Fruit fly (Drosophila melanogaster) whole organism, embryonic: ENCODE results near the gene CG43093.

Experiments used
- Abd-B ChIP-seq: fragments of 200-800 bp; sonication (Bioruptor generic); optimal IDR thresholded peaks from 2 replicates; lab custom pipeline; 2018; ENCODE audit warnings: missing biosample characterization, mild to moderate bottlenecking, missing genetic modification characterization, moderate library complexity
- Antp ChIP-seq: fragments of 200-800 bp; sonication (Bioruptor generic); optimal IDR thresholded peaks from 3 replicates; lab custom pipeline; 2016; ENCODE audit warnings: missing biosample characterization, missing genetic modification characterization
- Awh ChIP-seq: fragments of 200-800 bp; sonication (Bioruptor generic); IDR thresholded peaks from 2 replicates; pipeline ENCODE4, ENCODE4 v1.3.6; 2022; ENCODE audit warnings: missing biosample characterization, missing genetic modification characterization
- CG10267 ChIP-seq: fragments of 200-800 bp; sonication (Bioruptor generic); optimal IDR thresholded peaks from 2 replicates; lab custom pipeline; 2018; ENCODE audit warnings: missing biosample characterization, mild to moderate bottlenecking, missing genetic modification characterization, moderate library complexity
- CG10462 ChIP-seq: fragments of 200-800 bp; sonication (Bioruptor generic); optimal IDR thresholded peaks from 2 replicates; lab custom pipeline; 2016; ENCODE audit warnings: missing biosample characterization, missing genetic modification characterization
- CG10543 ChIP-seq: fragments of 200-800 bp; sonication (Bioruptor generic); optimal IDR thresholded peaks from 3 replicates; lab custom pipeline; 2017; ENCODE audit warnings: missing biosample characterization, mild to moderate bottlenecking, missing genetic modification characterization, moderate library complexity
- CG1233 ChIP-seq: fragments of 200-800 bp; sonication (Bioruptor generic); optimal IDR thresholded peaks from 4 replicates; lab custom pipeline; 2018; ENCODE audit warnings: missing biosample characterization, mild to moderate bottlenecking, missing genetic modification characterization
- CG14441 ChIP-seq: fragments of 200-800 bp; sonication (Bioruptor generic); IDR thresholded peaks from 2 replicates; pipeline ENCODE4 v1.3.6; 2022; ENCODE audit warnings: missing biosample characterization, missing genetic modification characterization
- CG16815 ChIP-seq: fragments of 200-800 bp; sonication (Bioruptor generic); optimal IDR thresholded peaks from 3 replicates; lab custom pipeline; 2017; ENCODE audit warnings: missing biosample characterization, mild to moderate bottlenecking, missing genetic modification characterization
- CG3281 ChIP-seq: fragments of 200-800 bp; sonication (Bioruptor generic); optimal IDR thresholded peaks from 3 replicates; lab custom pipeline; 2017; ENCODE audit warnings: missing biosample characterization, mild to moderate bottlenecking, missing genetic modification characterization
- CG33213 ChIP-seq: fragments of 200-800 bp; sonication (Bioruptor generic); optimal IDR thresholded peaks from 3 replicates; lab custom pipeline; 2016; ENCODE audit warnings: missing biosample characterization, missing genetic modification characterization
- CG4707 ChIP-seq: fragments of 200-800 bp; sonication (Bioruptor generic); optimal IDR thresholded peaks from 2 replicates; lab custom pipeline; 2018; ENCODE audit warnings: missing biosample characterization, mild to moderate bottlenecking, missing genetic modification characterization, moderate library complexity
- CG6254 ChIP-seq: fragments of 200-800 bp; sonication (Bioruptor generic); optimal IDR thresholded peaks from 3 replicates; lab custom pipeline; 2017; ENCODE audit warnings: mild to moderate bottlenecking, missing biosample characterization, missing genetic modification reagents, missing genetic modification characterization
- CG6765 ChIP-seq: fragments of 200-800 bp; sonication (Bioruptor generic); optimal IDR thresholded peaks from 3 replicates; lab custom pipeline; 2017; ENCODE audit warnings: missing biosample characterization, mild to moderate bottlenecking, missing genetic modification characterization
- CG6854 ChIP-seq: fragments of 200-800 bp; sonication (Bioruptor generic); optimal IDR thresholded peaks from 3 replicates; lab custom pipeline; 2017; ENCODE audit warnings: missing biosample characterization, mild to moderate bottlenecking, missing genetic modification characterization
- CG7928 ChIP-seq: fragments of 200-800 bp; sonication (Bioruptor generic); optimal IDR thresholded peaks from 2 replicates; lab custom pipeline; 2017; ENCODE audit warnings: missing biosample characterization, mild to moderate bottlenecking, missing genetic modification characterization
- CTCF ChIP-seq: fragments of 200-800 bp; sonication (Bioruptor generic); optimal IDR thresholded peaks from 2 replicates; lab custom pipeline; 2017; ENCODE audit warnings: missing biosample characterization, mild to moderate bottlenecking, missing genetic modification characterization, moderate library complexity
- D19B ChIP-seq: fragments of 200-800 bp; sonication (Bioruptor generic); optimal IDR thresholded peaks from 2 replicates; lab custom pipeline; 2017; ENCODE audit warnings: missing biosample characterization, mild to moderate bottlenecking, missing genetic modification characterization
- Doc3 ChIP-seq: fragments of 200-800 bp; sonication (Bioruptor generic); IDR thresholded peaks from 3 replicates; pipeline ENCODE4 v1.3.6; 2022; ENCODE audit warnings: missing biosample characterization, missing genetic modification characterization; ENCODE audit not compliant: partially characterized antibody
- E2f1 ChIP-seq: fragments of 200-800 bp; sonication (Bioruptor generic); IDR thresholded peaks from 2 replicates; pipeline ENCODE4 v1.3.6; 2022; ENCODE audit warnings: missing biosample characterization, missing genetic modification characterization
- Eip74EF ChIP-seq, 2 experiments: fragments of 200-800 bp in 1 of 2; fragments of >200 bp in 1 of 2; sonication (Bioruptor generic) in 1 of 2; optimal IDR thresholded peaks; 2 replicates each; lab custom pipeline; 2017 to 2019; ENCODE audit warnings: missing biosample characterization in 2 of 2, missing genetic modification characterization in 2 of 2, mild to moderate bottlenecking in 1 of 2, moderate library complexity in 1 of 2
- Fer1 ChIP-seq: fragments of 200-800 bp; sonication (Bioruptor generic); optimal IDR thresholded peaks from 2 replicates; lab custom pipeline; 2017; ENCODE audit warnings: missing biosample characterization, mild to moderate bottlenecking, missing genetic modification characterization
- H2.0 ChIP-seq: fragments of 200-800 bp; sonication (Bioruptor generic); IDR thresholded peaks from 2 replicates; pipeline ENCODE4 v1.3.6; 2022; ENCODE audit warnings: missing biosample characterization, missing genetic modification characterization
- Hey ChIP-seq: fragments of 200-800 bp; sonication (Bioruptor generic); optimal IDR thresholded peaks from 3 replicates; lab custom pipeline; 2018; ENCODE audit warnings: missing biosample characterization, mild to moderate bottlenecking, missing genetic modification characterization
- Hr78 ChIP-seq, 2 experiments: fragments of 200-800 bp in 1 of 2; fragments of >200 bp in 1 of 2; sonication (Bioruptor generic) in 1 of 2; optimal IDR thresholded peaks; 2 replicates each; lab custom pipeline; 2017 to 2019; ENCODE audit warnings: missing biosample characterization in 2 of 2, missing genetic modification characterization in 2 of 2, mild to moderate bottlenecking in 1 of 2, moderate library complexity in 1 of 2
- Nf-YC ChIP-seq: fragments of 200-800 bp; optimal IDR thresholded peaks from 3 replicates; lab custom pipeline; 2019; ENCODE audit warnings: missing biosample characterization, mild to moderate bottlenecking, missing genetic modification characterization, moderate library complexity
- Pdp1 ChIP-seq, 2 experiments: fragments of 200-800 bp; sonication (Bioruptor generic); optimal IDR thresholded peaks; 3 replicates each; lab custom pipeline; 2016; ENCODE audit warnings: missing biosample characterization in 2 of 2, missing genetic modification characterization in 2 of 2, mild to moderate bottlenecking in 1 of 2, moderate library complexity in 1 of 2
- Scr ChIP-seq: fragments of 200-800 bp; sonication (Bioruptor generic); IDR thresholded peaks from 2 replicates; pipeline ENCODE4 v1.3.6; 2022; ENCODE audit warnings: missing biosample characterization, missing genetic modification characterization; ENCODE audit not compliant: partially characterized antibody
- Tbp ChIP-seq: fragments of >200 bp; optimal IDR thresholded peaks from 2 replicates; lab custom pipeline; 2018; ENCODE audit warnings: missing biosample characterization, missing genetic modification characterization
- ato ChIP-seq: fragments of 200-800 bp; sonication (Bioruptor generic); IDR thresholded peaks from 2 replicates; pipeline ENCODE4 v1.3.6; 2022; ENCODE audit warnings: missing biosample characterization, missing genetic modification characterization; ENCODE audit not compliant: partially characterized antibody
- bcd ChIP-seq: fragments of 200-800 bp; sonication (Bioruptor generic); optimal IDR thresholded peaks from 2 replicates; lab custom pipeline; 2017; ENCODE audit warnings: missing biosample characterization, mild to moderate bottlenecking, missing genetic modification characterization
- cas ChIP-seq: fragments of 200-800 bp; sonication (Bioruptor generic); IDR thresholded peaks from 2 replicates; pipeline ENCODE4 v1.3.6; 2022; ENCODE audit warnings: missing biosample characterization, missing genetic modification characterization
- caup ChIP-seq: fragments of 200-800 bp; sonication (Bioruptor generic); optimal IDR thresholded peaks from 3 replicates; lab custom pipeline; 2017; ENCODE audit warnings: missing biosample characterization, mild to moderate bottlenecking, missing genetic modification characterization, moderate library complexity; ENCODE audit not compliant: severe bottlenecking
- chm ChIP-seq: fragments of 200-800 bp; sonication (Bioruptor generic); IDR thresholded peaks from 2 replicates; pipeline ENCODE4 v1.3.6; 2022; ENCODE audit warnings: missing biosample characterization, missing genetic modification characterization
- croc ChIP-seq: fragments of 200-800 bp; sonication (Bioruptor generic); conservative IDR thresholded peaks from 3 replicates; pipeline ENCODE4 v1.3.6; 2022; ENCODE audit warnings: missing biosample characterization, missing genetic modification characterization
- da ChIP-seq: fragments of 200-800 bp; sonication (Bioruptor generic); optimal IDR thresholded peaks from 2 replicates; lab custom pipeline; 2016; ENCODE audit warnings: missing biosample characterization, missing genetic modification characterization
- disco-r ChIP-seq: fragments of 200-800 bp; sonication (Bioruptor generic); optimal IDR thresholded peaks from 2 replicates; lab custom pipeline; 2016; ENCODE audit warnings: missing biosample characterization, missing genetic modification characterization
- ems ChIP-seq: fragments of 200-800 bp; sonication (Bioruptor generic); optimal IDR thresholded peaks from 3 replicates; lab custom pipeline; 2016; ENCODE audit warnings: missing biosample characterization, missing genetic modification characterization
- esg ChIP-seq: fragments of 200-800 bp; sonication (Bioruptor generic); conservative IDR thresholded peaks from 2 replicates; pipeline ENCODE4 v1.3.6; 2022; ENCODE audit warnings: missing biosample characterization, missing genetic modification characterization
- grn ChIP-seq: fragments of 200-800 bp; sonication (Bioruptor generic); optimal IDR thresholded peaks from 3 replicates; lab custom pipeline; 2017; ENCODE audit warnings: missing biosample characterization, missing genetic modification characterization
- her ChIP-seq: fragments of 200-800 bp; sonication (Bioruptor generic); optimal IDR thresholded peaks from 2 replicates; lab custom pipeline; 2016; ENCODE audit warnings: missing biosample characterization, missing genetic modification characterization
- jigr1 ChIP-seq: fragments of 200-800 bp; sonication (Bioruptor generic); IDR thresholded peaks from 3 replicates; pipeline ENCODE4 v1.3.6; 2022; ENCODE audit warnings: missing biosample characterization, missing genetic modification characterization
- kni ChIP-seq: fragments of 200-800 bp; sonication (Bioruptor generic); optimal IDR thresholded peaks from 3 replicates; lab custom pipeline; 2017; ENCODE audit warnings: mild to moderate bottlenecking, missing biosample characterization, missing genetic modification reagents, missing genetic modification characterization
- nerfin-2 ChIP-seq: fragments of 200-800 bp; sonication (Bioruptor generic); IDR thresholded peaks from 2 replicates; pipeline ENCODE4 v1.3.6; 2022; ENCODE audit warnings: missing biosample characterization, missing genetic modification characterization; ENCODE audit not compliant: partially characterized antibody
- nmo ChIP-seq: fragments of 200-800 bp; sonication (Bioruptor generic); optimal IDR thresholded peaks from 2 replicates; lab custom pipeline; 2018; ENCODE audit warnings: missing biosample characterization, mild to moderate bottlenecking, missing genetic modification characterization, moderate library complexity
- run ChIP-seq: fragments of 200-800 bp; sonication (Bioruptor generic); optimal IDR thresholded peaks from 3 replicates; lab custom pipeline; 2018; ENCODE audit warnings: missing biosample characterization, mild to moderate bottlenecking, missing genetic modification characterization
- salm ChIP-seq: fragments of 200-800 bp; sonication (Bioruptor generic); optimal IDR thresholded peaks from 2 replicates; lab custom pipeline; 2018; ENCODE audit warnings: missing biosample characterization, mild to moderate bottlenecking, missing genetic modification characterization
- sd ChIP-seq: fragments of 200-800 bp; sonication (Bioruptor generic); optimal IDR thresholded peaks from 3 replicates; lab custom pipeline; 2018; ENCODE audit warnings: missing biosample characterization, mild to moderate bottlenecking, missing genetic modification characterization, moderate library complexity
- seq ChIP-seq: fragments of 200-800 bp; sonication (Bioruptor generic); IDR thresholded peaks from 2 replicates; pipeline ENCODE4 v1.3.6; 2022; ENCODE audit warnings: missing biosample characterization, missing genetic modification characterization
- sna ChIP-seq: fragments of 200-800 bp; sonication (Bioruptor generic); IDR thresholded peaks from 2 replicates; pipeline ENCODE4 v1.3.6; 2022; ENCODE audit warnings: missing biosample characterization, missing genetic modification characterization; ENCODE audit not compliant: partially characterized antibody
- so ChIP-seq: fragments of 200-800 bp; sonication (Bioruptor generic); IDR thresholded peaks from 3 replicates; pipeline ENCODE4 v1.3.6; 2022; ENCODE audit warnings: missing biosample characterization, missing genetic modification characterization
- vvl ChIP-seq: fragments of 200-800 bp; sonication (Bioruptor generic); IDR thresholded peaks from 2 replicates; pipeline ENCODE4 v1.3.6; 2022; ENCODE audit warnings: missing biosample characterization, missing genetic modification characterization
- zf30C ChIP-seq: fragments of 200-800 bp; sonication (Bioruptor generic); optimal IDR thresholded peaks from 3 replicates; lab custom pipeline; 2018; ENCODE audit warnings: missing biosample characterization, mild to moderate bottlenecking, missing genetic modification characterization

CG43093 gene

DNA sequence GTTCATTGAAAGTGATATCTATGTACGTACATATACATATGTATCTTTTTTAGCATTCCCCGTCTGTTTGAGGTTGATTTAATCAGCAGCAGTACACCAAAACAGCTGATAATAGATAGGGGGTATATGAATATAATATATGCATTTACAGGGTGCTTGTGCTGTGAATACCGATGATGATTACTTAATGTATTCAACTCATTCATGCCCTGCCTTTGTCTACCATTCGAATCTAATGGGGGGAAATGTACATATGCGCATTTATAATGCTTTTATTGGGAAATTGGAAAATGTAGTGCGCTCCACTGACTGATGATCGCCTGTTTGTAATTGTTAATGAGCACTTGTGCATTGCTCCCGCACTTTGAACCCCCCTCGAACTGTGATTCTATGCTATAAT lies 10.0 kb upstream of the CG43093 start (continued):
- TF ChIP-seq D19B (GFP tag; lab: Kevin White, UChicago), result peak; percentile 5
- peak; percentile 18 for TF ChIP-seq salm (tag; lab: Kevin White, UChicago)
- TF ChIP-seq Abd-B (GFP tag; lab: Kevin White, UChicago), result no peak
- no peak for TF ChIP-seq run (tag; lab: Kevin White, UChicago)
- 0 out of 2 replicates have a peak, but pooled peaks have one; percentile 37 for TF ChIP-seq Awh (GFP tag; lab: Robert Waterston, UW)
- TF ChIP-seq CG7928, result no peak
- TF ChIP-seq H2.0 (GFP tag; lab: Robert Waterston, UW), result no peak
- TF ChIP-seq jigr1, result no peak
- no peak for TF ChIP-seq CG33213 (GFP tag; lab: Kevin White, UChicago)
- TF ChIP-seq da, result no peak
- TF ChIP-seq CG6254, result peak; percentile 73
- no peak for TF ChIP-seq sna
- TF ChIP-seq CG16815, result no peak
- TF ChIP-seq croc (GFP tag; lab: Robert Waterston, UW), result no peak
- TF ChIP-seq zf30C (GFP tag; lab: Kevin White, UChicago), result no peak
- no peak for TF ChIP-seq Fer1 (GFP tag; lab: Kevin White, UChicago)
- TF ChIP-seq bcd, result no peak
- peak; percentile 89 for TF ChIP-seq kni
- TF ChIP-seq nmo (GFP tag; lab: Kevin White, UChicago), result no peak
- TF ChIP-seq CG6765, result no peak
- TF ChIP-seq her, result no peak
- no peak for TF ChIP-seq CG3281 (GFP tag; lab: Kevin White, UChicago)
- TF ChIP-seq CG10543 (GFP tag; lab: Kevin White, UChicago), result peak; percentile 3
- TF ChIP-seq Doc3, result no peak
- no peak for TF ChIP-seq Eip74EF (GFP tag; optimal IDR thresholded peaks at IDR 0.05; lab: Kevin White, UChicago)
- no peak for TF ChIP-seq E2f1 (GFP tag; lab: Robert Waterston, UW)
- TF ChIP-seq sd (tag; lab: Kevin White, UChicago), result peak; percentile 33
- peak; percentile 95 for TF ChIP-seq vvl (GFP tag; lab: Robert Waterston, UW)
- no peak for TF ChIP-seq CTCF (GFP tag; lab: Kevin White, UChicago)
- peak; percentile 24 for TF ChIP-seq caup (GFP tag; lab: Kevin White, UChicago)
- no peak for TF ChIP-seq seq (GFP tag; lab: Robert Waterston, UW)
- no peak for TF ChIP-seq grn (GFP tag; lab: Kevin White, UChicago)
- TF ChIP-seq Tbp (GFP tag; lab: Kevin White, UChicago), result no peak
- TF ChIP-seq chm (GFP tag; lab: Robert Waterston, UW), result no peak
- no peak for TF ChIP-seq Scr (GFP tag; lab: Robert Waterston, UW)
- TF ChIP-seq cas (GFP tag; lab: Robert Waterston, UW), result no peak
- TF ChIP-seq ems (GFP tag; lab: Kevin White, UChicago), result no peak
- TF ChIP-seq Hr78 (GFP tag; optimal IDR thresholded peaks at IDR 0.05; lab: Kevin White, UChicago), result peak in 1 of 2 experiments; percentile 59
- TF ChIP-seq disco-r (GFP tag; lab: Kevin White, UChicago), result no peak
- TF ChIP-seq Pdp1 (GFP tag; optimal IDR thresholded peaks at IDR 0.05; lab: Kevin White, UChicago), result peak in 1 of 2 experiments; percentile 31
- TF ChIP-seq Nf-YC, result no peak

DNA sequence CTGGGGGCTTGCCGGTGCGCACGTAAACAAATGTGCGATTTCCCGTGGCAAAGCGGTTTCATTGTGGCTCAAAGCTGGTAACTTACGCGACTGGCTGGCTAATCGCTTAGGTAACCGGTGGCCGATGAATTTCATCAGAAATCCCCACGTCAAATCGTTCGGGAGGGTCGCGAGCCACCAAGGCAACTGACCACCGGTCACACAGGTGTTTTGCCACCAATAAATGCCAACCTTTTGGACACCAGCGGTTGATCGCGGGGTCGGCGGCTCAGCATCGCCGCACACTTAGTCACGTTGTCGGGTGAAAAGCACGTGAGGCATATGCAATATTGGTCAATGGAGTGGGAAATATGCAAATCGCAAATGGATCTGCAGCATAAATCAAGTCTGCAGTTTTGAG lies 6.3 kb upstream of the CG43093 start:
- TF ChIP-seq CG4707, result no peak
- TF ChIP-seq CG14441, result no peak
- TF ChIP-seq esg (GFP tag; lab: Robert Waterston, UW), result no peak
- no peak for TF ChIP-seq so
- TF ChIP-seq CG10462 (GFP tag; lab: Kevin White, UChicago), result no peak
- no peak for TF ChIP-seq Antp (GFP tag; lab: Kevin White, UChicago)
- TF ChIP-seq CG10267 (tag; lab: Kevin White, UChicago), result no peak
- no peak for TF ChIP-seq CG6854
- no peak for TF ChIP-seq ato
- TF ChIP-seq CG1233 (GFP tag; lab: Kevin White, UChicago), result no peak
- no peak for TF ChIP-seq Hr78 (GFP tag; optimal IDR thresholded peaks at IDR 0.05; lab: Kevin White, UChicago)
- no peak for TF ChIP-seq Hey (tag; lab: Kevin White, UChicago)
- TF ChIP-seq nerfin-2, result 0 out of 2 replicates have a peak, but pooled peaks have one; percentile 35
